Worm (Caenorhabditis elegans) whole organism, late embryonic: ENCODE measurements around the gene ZK470.14.
"Not testable (repeated sequence)": the region's sequence is repeated elsewhere in the genome, so short reads cannot be mapped to it uniquely, and the experiment has no call there.

Experiments used
- T23F11.4 ChIP-seq: fragments of 200-800 bp; sonication (Bioruptor generic); optimal IDR thresholded peaks from 2 replicates; lab custom pipeline; 2018; ENCODE audit warnings: mild to moderate bottlenecking, missing genetic modification characterization, missing compliant biosample characterization
- ama-1 ChIP-seq: fragments of 150-350 bp; optimal IDR thresholded peaks from 2 replicates; lab custom pipeline; 2014
- ceh-14 ChIP-seq: sonication (generic microtip); optimal IDR thresholded peaks from 2 replicates; lab custom pipeline; 2016; ENCODE audit warnings: missing genotype, missing genetic modification characterization, missing compliant biosample characterization
- dve-1 ChIP-seq: sonication (generic microtip); optimal IDR thresholded peaks from 2 replicates; lab custom pipeline; 2017; ENCODE audit warnings: antibody characterized with exemption, mild to moderate bottlenecking, missing genetic modification characterization, missing compliant biosample characterization
- hlh-6 ChIP-seq: sonication (generic microtip); optimal IDR thresholded peaks from 2 replicates; lab custom pipeline; 2016; ENCODE audit warnings: missing genotype, missing genetic modification characterization, missing compliant biosample characterization
- pqm-1 ChIP-seq: sonication (generic microtip); optimal IDR thresholded peaks from 2 replicates; lab custom pipeline; 2016; ENCODE audit warnings: missing genetic modification characterization, missing compliant biosample characterization
- tbx-2 ChIP-seq: sonication (generic microtip); optimal IDR thresholded peaks from 2 replicates; lab custom pipeline; 2016; ENCODE audit warnings: missing genetic modification characterization, missing compliant biosample characterization
- ztf-16 ChIP-seq: sonication (generic microtip); optimal IDR thresholded peaks from 2 replicates; lab custom pipeline; 2017; ENCODE audit warnings: missing genetic modification characterization, missing compliant biosample characterization

DNA sequence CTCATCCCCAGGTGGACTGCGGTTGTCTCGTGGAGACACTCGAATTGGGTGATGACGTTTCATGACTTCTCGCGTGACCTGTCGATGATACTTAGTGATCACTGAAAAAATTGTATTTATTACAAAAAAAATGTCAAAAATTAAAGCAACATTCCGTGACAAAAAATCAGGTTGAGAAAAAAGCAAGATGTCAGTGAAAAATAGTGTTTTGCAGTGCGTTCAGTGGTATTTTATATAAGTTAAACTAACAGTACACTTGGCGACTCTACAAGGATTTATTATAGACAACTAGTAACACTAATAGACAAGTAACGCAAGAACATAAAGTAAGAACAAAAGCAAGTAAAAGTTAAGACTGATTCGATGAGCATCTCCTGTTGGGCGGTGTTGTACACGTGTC is 32.6 kb downstream of the ZK470.14 start, which contains the start of gene F20B6.5:
- TF ChIP-seq dve-1; ztf-16 (tag; lab: Kevin White, UChicago); ama-1 (lab: Kevin White, UChicago); hlh-6; ceh-14 (tag; lab: Kevin White, UChicago); pqm-1 (tag; lab: Kevin White, UChicago); T23F11.4; tbx-2 (tag; lab: Kevin White, UChicago): not testable (repeated sequence)
